Fruit fly (Drosophila melanogaster): ENCODE results near the gene RpS5a.

dm6 chrX:17106153-17106700, 41.8 kb downstream of the RpS5a start:
- TF ChIP-seq CG13894 (tag; optimal IDR thresholded peaks at IDR 0.05), result no peak
- TF ChIP-seq jing (GFP tag; optimal IDR thresholded peaks at IDR 0.05), result no peak

Measured in whole organism, embryonic.